Worm (Caenorhabditis elegans) whole organism, late embryonic: ENCODE measurements around the gene F40E12.1.

Experiments
- ama-1 ChIP-seq: fragments of 150-350 bp; optimal IDR thresholded peaks from 2 replicates; lab custom pipeline; 2014
- ceh-9 ChIP-seq: sonication (generic microtip); optimal IDR thresholded peaks from 2 replicates; lab custom pipeline; 2016; ENCODE audit warnings: mild to moderate bottlenecking, missing genetic modification characterization, inconsistent platforms, missing compliant biosample characterization
- nhr-232 ChIP-seq: sonication (generic microtip); optimal IDR thresholded peaks from 2 replicates; lab custom pipeline; 2016; ENCODE audit warnings: missing genetic modification characterization, missing compliant biosample characterization
- pha-4 ChIP-seq: fragments of 150-350 bp; optimal IDR thresholded peaks from 2 replicates; lab custom pipeline; 2018; ENCODE audit warnings: missing biosample characterization, missing genetic modification reagents, missing genetic modification characterization

DNA sequence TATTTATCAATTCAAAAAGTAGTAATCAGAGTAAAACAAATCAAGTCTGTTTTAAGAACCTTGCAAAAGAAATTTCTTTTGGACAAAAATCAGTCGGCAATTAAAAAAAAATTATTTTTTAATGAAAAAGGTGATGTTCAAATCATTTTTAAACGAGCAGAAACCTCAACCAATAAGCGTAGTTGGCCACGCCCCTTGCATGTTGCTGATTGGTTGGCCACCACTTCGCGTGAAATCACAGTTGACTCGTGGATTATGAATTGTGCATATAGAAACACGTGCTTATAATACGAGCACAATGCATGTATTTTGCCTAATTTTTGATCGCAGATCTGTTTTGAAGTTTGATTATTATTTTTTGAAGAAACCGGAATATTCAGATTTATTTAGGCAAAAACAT, 47.6 kb downstream of the F40E12.1 start:
- no peak for TF ChIP-seq ama-1 (lab: Kevin White, UChicago)
- no peak for TF ChIP-seq pha-4 (tag; lab: Kevin White, UChicago)
- TF ChIP-seq nhr-232, result no peak
- no peak for TF ChIP-seq ceh-9 (tag; lab: Kevin White, UChicago)
